Fruit fly (Drosophila melanogaster) whole organism, embryonic: ENCODE measurements around the gene CG33281.

Experiments
- Atf6 ChIP-seq: fragments of 200-800 bp; sonication (Bioruptor generic); IDR thresholded peaks from 2 replicates; pipeline ENCODE4 v1.3.6; 2022; ENCODE audit warnings: missing biosample characterization, missing genetic modification characterization
- CG10147 ChIP-seq: fragments of 200-800 bp; sonication (Bioruptor generic); optimal IDR thresholded peaks from 2 replicates; lab custom pipeline; 2019; ENCODE audit warnings: missing biosample characterization, mild to moderate bottlenecking, missing genetic modification characterization, moderate library complexity
- CG10366 ChIP-seq: fragments of 200-800 bp; sonication (Bioruptor generic); IDR thresholded peaks from 2 replicates; pipeline ENCODE4 v1.3.6; 2022; ENCODE audit warnings: missing biosample characterization, missing genetic modification characterization
- CG10431 ChIP-seq: fragments of 200-800 bp; sonication (Bioruptor generic); optimal IDR thresholded peaks from 3 replicates; lab custom pipeline; 2018; ENCODE audit warnings: missing biosample characterization, mild to moderate bottlenecking, missing genetic modification characterization
- CG11696 ChIP-seq: fragments of 200-800 bp; sonication (Bioruptor generic); IDR thresholded peaks from 2 replicates; pipeline ENCODE4 v1.3.6; 2022; ENCODE audit warnings: missing biosample characterization, missing genetic modification characterization
- CG12219 ChIP-seq: fragments of 200-800 bp; sonication (Bioruptor generic); optimal IDR thresholded peaks from 3 replicates; lab custom pipeline; 2018; ENCODE audit warnings: missing biosample characterization, mild to moderate bottlenecking, missing genetic modification characterization
- CG12391 ChIP-seq: fragments of 200-800 bp; sonication (Bioruptor generic); optimal IDR thresholded peaks from 3 replicates; lab custom pipeline; 2018; ENCODE audit warnings: missing biosample characterization, mild to moderate bottlenecking, missing genetic modification characterization, moderate library complexity
- CG13123 ChIP-seq: fragments of 200-800 bp; sonication (Bioruptor generic); optimal IDR thresholded peaks from 2 replicates; lab custom pipeline; 2016; ENCODE audit warnings: missing biosample characterization, missing genetic modification characterization
- CG1603 ChIP-seq: fragments of 200-800 bp; sonication (Bioruptor generic); optimal IDR thresholded peaks from 2 replicates; lab custom pipeline; 2019; ENCODE audit warnings: missing biosample characterization, mild to moderate bottlenecking, missing genetic modification characterization, moderate library complexity
- CG17186 ChIP-seq: fragments of 200-800 bp; sonication (Bioruptor generic); optimal IDR thresholded peaks from 3 replicates; lab custom pipeline; 2017; ENCODE audit warnings: missing biosample characterization, missing genetic modification reagents, missing genetic modification characterization
- CG18476 ChIP-seq: fragments of 200-800 bp; sonication (Bioruptor generic); optimal IDR thresholded peaks from 2 replicates; lab custom pipeline; 2016; ENCODE audit warnings: missing biosample characterization, mild to moderate bottlenecking, missing genetic modification characterization
- CG18764 ChIP-seq: fragments of 200-800 bp; sonication (Bioruptor generic); optimal IDR thresholded peaks from 3 replicates; lab custom pipeline; 2016; ENCODE audit warnings: missing biosample characterization, missing genetic modification characterization
- CG2116 ChIP-seq: fragments of 200-800 bp; sonication (Bioruptor generic); optimal IDR thresholded peaks from 3 replicates; lab custom pipeline; 2018; ENCODE audit warnings: missing biosample characterization, mild to moderate bottlenecking, missing genetic modification characterization
- CG2129 ChIP-seq: fragments of 200-800 bp; sonication (Bioruptor generic); IDR thresholded peaks from 2 replicates; pipeline ENCODE4 v1.3.6; 2022; ENCODE audit warnings: missing biosample characterization, missing genetic modification characterization; ENCODE audit not compliant: partially characterized antibody
- CG2678 ChIP-seq: fragments of 200-800 bp; sonication (Bioruptor generic); optimal IDR thresholded peaks from 3 replicates; lab custom pipeline; 2019; ENCODE audit warnings: missing biosample characterization, mild to moderate bottlenecking, missing genetic modification characterization, moderate library complexity
- CG34224 ChIP-seq: fragments of 200-800 bp; sonication (Bioruptor generic); IDR thresholded peaks from 3 replicates; pipeline ENCODE4 v1.3.6; 2022; ENCODE audit warnings: missing biosample characterization, missing genetic modification characterization; ENCODE audit not compliant: partially characterized antibody
- CG43689 ChIP-seq: fragments of 200-800 bp; sonication (Bioruptor generic); IDR thresholded peaks from 2 replicates; pipeline ENCODE4 v1.3.6; 2022; ENCODE audit warnings: missing biosample characterization, missing genetic modification characterization
- CG6683 ChIP-seq: fragments of 200-800 bp; sonication (Bioruptor generic); optimal IDR thresholded peaks from 2 replicates; lab custom pipeline; 2017; ENCODE audit warnings: missing biosample characterization, mild to moderate bottlenecking, missing genetic modification characterization, missing genetic modification reagents
- CG7963 ChIP-seq: fragments of 200-800 bp; sonication (Bioruptor generic); IDR thresholded peaks from 3 replicates; pipeline ENCODE4 v1.3.6; 2022; ENCODE audit warnings: missing biosample characterization, missing genetic modification characterization; ENCODE audit not compliant: partially characterized antibody
- CG8290 ChIP-seq, 3 experiments: fragments of 200-800 bp; sonication (Bioruptor generic); optimal IDR thresholded peaks; 2 replicates each; lab custom pipeline; 2016 to 2019; ENCODE audit warnings: missing biosample characterization in 3 of 3, missing genetic modification characterization in 3 of 3, mild to moderate bottlenecking in 2 of 3, moderate library complexity in 1 of 3
- CG9609 ChIP-seq: fragments of 200-800 bp; sonication (Bioruptor generic); optimal IDR thresholded peaks from 3 replicates; lab custom pipeline; 2016; ENCODE audit warnings: missing biosample characterization, missing genetic modification characterization
- CoRest ChIP-seq: fragments of 200-800 bp; sonication (Bioruptor generic); optimal IDR thresholded peaks from 3 replicates; lab custom pipeline; 2018; ENCODE audit warnings: missing biosample characterization, mild to moderate bottlenecking, missing genetic modification characterization, moderate library complexity
- Dip3 ChIP-seq: fragments of 200-800 bp; sonication (Bioruptor generic); optimal IDR thresholded peaks from 3 replicates; lab custom pipeline; 2016; ENCODE audit warnings: missing biosample characterization, missing genetic modification characterization
- Elba2 ChIP-seq: fragments of 200-800 bp; sonication (Bioruptor generic); optimal IDR thresholded peaks from 3 replicates; lab custom pipeline; 2016; ENCODE audit warnings: missing biosample characterization, missing genetic modification characterization
- Ets65A ChIP-seq: fragments of 200-800 bp; sonication (Bioruptor generic); peaks from one replicate; lab custom pipeline; 2016; ENCODE audit warnings: missing biosample characterization, missing genetic modification characterization
- H15 ChIP-seq: fragments of 200-800 bp; sonication (Bioruptor generic); IDR thresholded peaks from 3 replicates; pipeline ENCODE4 v1.3.6; 2022; ENCODE audit warnings: missing biosample characterization, missing genetic modification characterization
- HmgD ChIP-seq: fragments of 200-800 bp; sonication (Bioruptor generic); optimal IDR thresholded peaks from 3 replicates; lab custom pipeline; 2016; ENCODE audit warnings: missing biosample characterization, missing genetic modification characterization
- Hr3 ChIP-seq: fragments of 200-800 bp; sonication (Bioruptor generic); optimal IDR thresholded peaks from 3 replicates; lab custom pipeline; 2016; ENCODE audit warnings: missing biosample characterization, missing genetic modification characterization
- Meics ChIP-seq: fragments of 200-800 bp; sonication (Bioruptor generic); optimal IDR thresholded peaks from 2 replicates; lab custom pipeline; 2017; ENCODE audit warnings: missing biosample characterization, mild to moderate bottlenecking, missing genetic modification characterization
- NC2α ChIP-seq: fragments of 200-800 bp; sonication (Bioruptor generic); optimal IDR thresholded peaks from 2 replicates; lab custom pipeline; 2016; ENCODE audit warnings: missing biosample characterization, missing genetic modification characterization
- Opbp ChIP-seq: fragments of 200-800 bp; sonication (Bioruptor generic); IDR thresholded peaks from 3 replicates; pipeline ENCODE4 v1.3.6; 2022; ENCODE audit warnings: missing biosample characterization, missing genetic modification characterization; ENCODE audit not compliant: partially characterized antibody
- Rx ChIP-seq: fragments of 200-800 bp; sonication (Bioruptor generic); IDR thresholded peaks from 2 replicates; pipeline ENCODE4 v1.3.6; 2022; ENCODE audit warnings: missing biosample characterization, missing genetic modification characterization
- Xbp1 ChIP-seq: fragments of 200-800 bp; sonication (Bioruptor generic); optimal IDR thresholded peaks from 3 replicates; lab custom pipeline; 2016; ENCODE audit warnings: missing biosample characterization, mild to moderate bottlenecking, missing genetic modification characterization
- ac ChIP-seq: fragments of 200-800 bp; sonication (Bioruptor generic); optimal IDR thresholded peaks from 3 replicates; lab custom pipeline; 2017; ENCODE audit warnings: missing biosample characterization, mild to moderate bottlenecking, missing genetic modification characterization
- ara ChIP-seq: fragments of 200-800 bp; sonication (Bioruptor generic); IDR thresholded peaks from 2 replicates; pipeline ENCODE4 v1.3.6; 2022; ENCODE audit warnings: missing biosample characterization, missing genetic modification characterization
- cato ChIP-seq: fragments of 200-800 bp; sonication (Bioruptor generic); optimal IDR thresholded peaks from 2 replicates; lab custom pipeline; 2016; ENCODE audit warnings: missing biosample characterization, missing genetic modification characterization, borderline replicate concordance
- caup ChIP-seq: fragments of 200-800 bp; sonication (Bioruptor generic); optimal IDR thresholded peaks from 3 replicates; lab custom pipeline; 2017; ENCODE audit warnings: missing biosample characterization, mild to moderate bottlenecking, missing genetic modification characterization, moderate library complexity; ENCODE audit not compliant: severe bottlenecking
- cg ChIP-seq: fragments of 200-800 bp; sonication (Bioruptor generic); optimal IDR thresholded peaks from 3 replicates; lab custom pipeline; 2019; ENCODE audit warnings: missing biosample characterization, mild to moderate bottlenecking, missing genetic modification characterization, moderate library complexity
- crol ChIP-seq: fragments of 200-800 bp; sonication (Bioruptor generic); IDR thresholded peaks from 2 replicates; pipeline ENCODE4 v1.3.6; 2022; ENCODE audit warnings: missing biosample characterization, missing genetic modification characterization
- dm ChIP-seq: fragments of 200-800 bp; sonication (Bioruptor generic); optimal IDR thresholded peaks from 3 replicates; lab custom pipeline; 2016; ENCODE audit warnings: missing biosample characterization, missing genetic modification characterization
- fd64A ChIP-seq: fragments of 200-800 bp; sonication (Bioruptor generic); optimal IDR thresholded peaks from 3 replicates; lab custom pipeline; 2018; ENCODE audit warnings: missing biosample characterization, mild to moderate bottlenecking, missing genetic modification characterization
- fd96Cb ChIP-seq: fragments of 200-800 bp; sonication (Bioruptor generic); optimal IDR thresholded peaks from 2 replicates; lab custom pipeline; 2018; ENCODE audit warnings: missing biosample characterization, mild to moderate bottlenecking, missing genetic modification characterization, moderate library complexity
- insv ChIP-seq, 2 experiments: fragments of 200-800 bp; sonication (Bioruptor generic); optimal IDR thresholded peaks; 3 replicates each; lab custom pipeline; 2016 to 2018; ENCODE audit warnings: missing biosample characterization in 2 of 2, missing genetic modification characterization in 2 of 2
- lbe ChIP-seq: fragments of 200-800 bp; sonication (Bioruptor generic); optimal IDR thresholded peaks from 2 replicates; lab custom pipeline; 2016; ENCODE audit warnings: missing biosample characterization, mild to moderate bottlenecking, missing genetic modification characterization
- nmo ChIP-seq: fragments of 200-800 bp; sonication (Bioruptor generic); optimal IDR thresholded peaks from 2 replicates; lab custom pipeline; 2018; ENCODE audit warnings: missing biosample characterization, mild to moderate bottlenecking, missing genetic modification characterization, moderate library complexity
- psq ChIP-seq: fragments of 200-800 bp; sonication (Bioruptor generic); optimal IDR thresholded peaks from 2 replicates; lab custom pipeline; 2017; ENCODE audit warnings: missing biosample characterization, missing genetic modification characterization
- sima ChIP-seq: fragments of 200-800 bp; sonication (Bioruptor generic); optimal IDR thresholded peaks from 2 replicates; lab custom pipeline; 2016; ENCODE audit warnings: missing biosample characterization, missing genetic modification characterization
- sug ChIP-seq: fragments of 200-800 bp; optimal IDR thresholded peaks from 2 replicates; lab custom pipeline; 2019; ENCODE audit warnings: missing biosample characterization, mild to moderate bottlenecking, missing genetic modification characterization, moderate library complexity
- wdn ChIP-seq: fragments of 200-800 bp; sonication (Bioruptor generic); IDR thresholded peaks from 2 replicates; pipeline ENCODE4 v1.3.6; 2022; ENCODE audit warnings: missing biosample characterization, missing genetic modification characterization
- zf30C ChIP-seq: fragments of 200-800 bp; sonication (Bioruptor generic); optimal IDR thresholded peaks from 3 replicates; lab custom pipeline; 2018; ENCODE audit warnings: missing biosample characterization, mild to moderate bottlenecking, missing genetic modification characterization

The CG33281 gene

DNA sequence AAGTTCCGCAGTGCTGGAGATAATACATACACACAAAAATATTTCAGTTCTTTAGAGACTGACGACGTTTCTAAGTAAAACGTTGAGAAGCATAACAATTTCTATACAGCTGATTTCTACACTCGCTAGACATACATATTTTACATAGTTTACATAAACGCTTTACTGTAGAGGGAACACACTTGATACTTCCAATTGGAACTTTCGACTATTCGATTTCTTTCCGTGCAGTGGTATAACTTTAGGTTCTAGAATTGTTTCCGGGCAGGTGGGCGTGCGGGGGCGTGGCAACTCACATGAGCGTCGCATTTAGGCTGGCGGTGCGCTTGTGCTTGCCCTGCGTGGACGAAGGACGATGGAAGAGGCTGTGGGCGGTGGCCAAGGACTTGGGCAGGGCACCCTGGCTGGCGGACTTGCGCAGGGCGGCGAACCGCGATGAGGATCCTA, 48.5 kb downstream of the CG33281 start (continued):
- TF ChIP-seq ara (GFP tag; lab: Robert Waterston, UW) (peak; percentile 50), insv (GFP tag; optimal IDR thresholded peaks at IDR 0.05; lab: Kevin White, UChicago) (peak; percentile 65 to 94), crol (GFP tag; lab: Robert Waterston, UW) (no peak), CG13123 (GFP tag; lab: Kevin White, UChicago) (no peak), CG2678 (tag; lab: Kevin White, UChicago) (peak; percentile 16), Rx (GFP tag; lab: Robert Waterston, UW) (0 out of 2 replicates have a peak, but pooled peaks have one; percentile 14), wdn (GFP tag; lab: Robert Waterston, UW) (0 out of 2 replicates have a peak, but pooled peaks have one; percentile 22), CG2129 (GFP tag; lab: Robert Waterston, UW) (no peak), nmo (peak; percentile 16), fd96Cb (tag; lab: Kevin White, UChicago) (no peak), Elba2 (GFP tag; lab: Kevin White, UChicago) (peak; percentile 62), Hr3 (GFP tag; lab: Kevin White, UChicago) (no peak), H15 (no peak), cato (no peak), zf30C (peak; percentile 72), CG2116 (GFP tag; lab: Kevin White, UChicago) (no peak), NC2α (GFP tag; lab: Kevin White, UChicago) (no peak), Opbp (GFP tag; lab: Robert Waterston, UW) (no peak; the same call in 2 of the 3 replicates), CG10147 (GFP tag; lab: Kevin White, UChicago) (no peak), Dip3 (GFP tag; lab: Kevin White, UChicago) (no peak), CG11696 (no peak), fd64A (GFP tag; lab: Kevin White, UChicago) (no peak), ac (GFP tag; lab: Kevin White, UChicago) (no peak), dm (no peak), sug (tag; lab: Kevin White, UChicago) (no peak), CG8290 (GFP tag; optimal IDR thresholded peaks at IDR 0.05; lab: Kevin White, UChicago) (no peak), CG8290 (tag; optimal IDR thresholded peaks at IDR 0.05; lab: Kevin White, UChicago) (peak in 1 of 2 experiments; percentile 35), CG1603 (peak; percentile 35), CG6683 (no peak), Ets65A (GFP tag; lab: Kevin White, UChicago) (peak; percentile 91), Atf6 (GFP tag; lab: Robert Waterston, UW) (0 out of 2 replicates have a peak, but pooled peaks have one; percentile 13), CG10431 (GFP tag; lab: Kevin White, UChicago) (no peak), cg (GFP tag; lab: Kevin White, UChicago) (no peak), CoRest (tag; lab: Kevin White, UChicago) (peak; percentile 12), CG10366 (GFP tag; lab: Robert Waterston, UW) (no peak), CG12391 (tag; lab: Kevin White, UChicago) (peak; percentile 25), CG7963 (GFP tag; lab: Robert Waterston, UW) (peak; percentile 42; the same call in 1 of the 3 replicates), sima (no peak), Xbp1 (GFP tag; lab: Kevin White, UChicago) (no peak), psq (GFP tag; lab: Kevin White, UChicago) (no peak), HmgD (peak; percentile 30), CG9609 (GFP tag; lab: Kevin White, UChicago) (peak; percentile 2), CG18476 (no peak), lbe (no peak), caup (peak; percentile 9), CG12219 (GFP tag; lab: Kevin White, UChicago) (no peak), CG34224 (0 out of 3 replicates have a peak, but pooled peaks have one; percentile 27), CG17186 (GFP tag; lab: Kevin White, UChicago) (no peak), CG18764 (GFP tag; lab: Kevin White, UChicago) (no peak), CG43689 (GFP tag; lab: Robert Waterston, UW) (no peak), Meics (peak; percentile 4)
